Worm (Caenorhabditis elegans): ENCODE measurements around the gene unc-105.

DNA sequence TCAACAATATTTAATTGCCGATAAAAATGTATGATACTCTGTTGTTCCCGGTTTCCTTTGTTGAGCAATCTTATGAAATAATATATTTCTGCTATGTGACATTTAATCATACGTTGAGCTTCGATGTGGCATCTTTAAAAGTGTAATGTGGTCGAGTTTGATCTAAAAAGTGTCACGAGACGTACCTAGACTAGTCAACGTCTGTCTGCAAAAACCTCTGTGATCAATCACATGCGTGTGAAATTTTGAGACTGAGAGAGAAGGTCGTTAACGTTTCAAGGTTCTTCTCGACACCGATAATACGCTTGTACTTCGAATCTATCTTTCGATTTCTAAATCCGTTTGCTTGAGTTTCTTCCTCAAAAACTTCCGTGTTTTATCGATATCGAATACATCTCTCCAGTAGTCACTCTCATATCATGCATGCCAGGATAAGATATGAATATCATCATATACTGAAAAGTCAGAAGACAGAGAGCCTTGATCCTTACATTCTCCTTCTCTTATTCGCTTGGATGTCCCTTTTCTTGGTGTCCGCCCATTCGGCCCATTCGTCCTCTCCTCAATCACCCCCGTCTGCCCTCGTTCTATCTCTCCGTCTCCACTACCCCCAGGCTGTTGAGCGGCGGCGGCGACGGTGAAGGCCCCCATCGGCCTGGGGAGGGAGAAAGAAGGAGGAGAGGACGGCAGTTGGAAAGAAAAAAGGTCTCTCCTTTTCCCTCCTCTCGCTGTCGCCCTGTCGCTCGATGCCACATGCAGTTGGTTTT, 12.2 kb downstream of the unc-105 start:
- TF ChIP-seq C38D4.7 (GFP tag; optimal IDR thresholded peaks at IDR 0.05), result peak; percentile 28
- TF ChIP-seq sox-4 (tag; optimal IDR thresholded peaks at IDR 0.05), result peak; percentile 63
- no peak for TF ChIP-seq ceh-6 (GFP tag; optimal IDR thresholded peaks at IDR 0.05)
- TF ChIP-seq elt-2 (tag; optimal IDR thresholded peaks at IDR 0.05), result no peak
- peak; percentile 49; the same call in 1 of the 2 replicates for TF ChIP-seq ceh-45 (GFP tag; IDR thresholded peaks at IDR 0.05)
- no peak for TF ChIP-seq nhr-11 (tag; optimal IDR thresholded peaks at IDR 0.05)
- no peak for TF ChIP-seq ceh-19 (GFP tag; optimal IDR thresholded peaks at IDR 0.05)
- TF ChIP-seq tbx-7 (tag; optimal IDR thresholded peaks at IDR 0.05), result no peak
- TF ChIP-seq pqm-1 (tag; optimal IDR thresholded peaks at IDR 0.05), result peak; percentile 38
- TF ChIP-seq fkh-10 (GFP tag; optimal IDR thresholded peaks at IDR 0.05), result no peak
- TF ChIP-seq ceh-30 (tag; optimal IDR thresholded peaks at IDR 0.05), result no peak

Data from whole organism, late embryonic.